Fruit fly (Drosophila melanogaster): ENCODE data around the gene CG11656.

CG11656 gene

DNA sequence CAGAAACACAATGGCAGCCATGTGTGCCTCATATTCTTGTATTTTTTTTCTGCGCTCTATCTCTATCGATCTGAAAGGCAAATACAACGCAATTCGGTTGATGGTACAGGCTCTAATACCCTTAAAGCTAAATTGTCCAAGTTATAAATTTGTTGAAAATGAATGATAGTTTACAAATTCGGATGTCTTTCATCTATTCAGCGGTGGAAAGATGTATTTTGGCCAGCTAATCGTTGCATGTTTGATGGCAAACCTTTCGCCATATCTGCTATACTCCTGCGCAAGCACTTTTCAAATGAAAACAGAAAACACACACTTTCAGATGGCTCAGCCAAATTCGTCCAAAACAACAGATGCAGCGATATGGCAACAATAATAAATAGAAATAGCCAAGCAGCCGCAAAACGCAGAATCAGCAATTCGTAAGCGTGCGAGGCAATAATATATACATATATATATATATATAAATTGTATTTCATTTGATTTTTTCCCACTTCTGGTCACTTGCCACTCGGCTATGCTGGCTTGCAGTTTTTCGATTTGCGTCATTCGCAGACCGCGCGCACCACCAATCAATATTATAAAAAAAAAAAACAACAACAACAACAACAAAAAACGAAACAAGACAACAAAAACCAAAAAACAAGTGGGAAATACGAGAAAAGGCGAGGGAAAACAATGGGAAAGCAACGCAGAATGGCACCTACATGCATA, 4.6 kb downstream of the CG11656 start:
- no peak for TF ChIP-seq CG17801 (GFP tag; optimal IDR thresholded peaks at IDR 0.05; ENCODE audit: partially characterized antibody)

- TF ChIP-seq CG17801 (GFP tag; optimal IDR thresholded peaks at IDR 0.05; ENCODE audit: partially characterized antibody) = no peak
These were observed 5.7 kb downstream of the CG11656 start for dm6 chr3R:13015402-13015801.

dm6 chr3R:13015811-13016766, 6.4 kb downstream of the CG11656 start:
- TF ChIP-seq CG17801 (GFP tag; optimal IDR thresholded peaks at IDR 0.05; ENCODE audit: partially characterized antibody) = no peak

dm6 chr3R:13017623-13018036, 7.9 kb downstream of the CG11656 start:
- no peak for TF ChIP-seq CG17801 (GFP tag; optimal IDR thresholded peaks at IDR 0.05; ENCODE audit: partially characterized antibody)

- TF ChIP-seq CG17801 (GFP tag; optimal IDR thresholded peaks at IDR 0.05; ENCODE audit: partially characterized antibody) = no peak
These were observed 8.7 kb downstream of the CG11656 start for dm6 chr3R:13018284-13018900.

DNA sequence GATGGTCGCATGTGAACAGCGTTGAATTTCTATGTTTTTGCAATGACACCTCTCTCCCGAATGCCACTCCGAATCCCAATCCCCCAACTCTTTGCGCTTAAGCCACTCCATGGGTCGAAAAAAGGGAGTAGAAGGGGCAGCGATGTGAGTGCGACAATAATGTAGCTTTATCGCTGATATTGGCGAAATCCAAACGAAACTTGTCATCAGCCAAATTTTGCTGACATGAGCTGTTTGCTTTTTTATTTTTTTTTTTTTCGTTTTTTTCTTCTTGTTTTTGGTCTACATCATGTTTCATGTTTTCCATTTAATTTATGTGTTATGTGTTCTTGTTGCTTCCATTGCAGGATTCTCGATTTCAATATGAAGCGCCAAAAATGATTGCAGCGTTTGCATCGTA, 9.3 kb downstream of the CG11656 start:
- TF ChIP-seq CG17801 (GFP tag; optimal IDR thresholded peaks at IDR 0.05; ENCODE audit: partially characterized antibody) = peak; percentile 18

- peak; percentile 49 for TF ChIP-seq CG17801 (GFP tag; optimal IDR thresholded peaks at IDR 0.05; ENCODE audit: partially characterized antibody)
These were observed 20.8 kb downstream of the CG11656 start, which contains the start of the genes CG46281 and CG46280 for dm6 chr3R:13030257-13031173. Gene CG46281 (minus strand): TSS chr3R:13030307. Gene CG46280 (minus strand): TSS chr3R:13030659.

dm6 chr3R:13032323-13032722, 22.6 kb downstream of the CG11656 start, which contains the start of gene ry:
Gene ry (plus strand): TSS chr3R:13032528.
- no peak for TF ChIP-seq CG17801 (GFP tag; optimal IDR thresholded peaks at IDR 0.05; ENCODE audit: partially characterized antibody)

- peak; percentile 34 for TF ChIP-seq CG17801 (GFP tag; optimal IDR thresholded peaks at IDR 0.05; ENCODE audit: partially characterized antibody)
These were observed 23.3 kb downstream of the CG11656 start for dm6 chr3R:13032975-13033445.

DNA sequence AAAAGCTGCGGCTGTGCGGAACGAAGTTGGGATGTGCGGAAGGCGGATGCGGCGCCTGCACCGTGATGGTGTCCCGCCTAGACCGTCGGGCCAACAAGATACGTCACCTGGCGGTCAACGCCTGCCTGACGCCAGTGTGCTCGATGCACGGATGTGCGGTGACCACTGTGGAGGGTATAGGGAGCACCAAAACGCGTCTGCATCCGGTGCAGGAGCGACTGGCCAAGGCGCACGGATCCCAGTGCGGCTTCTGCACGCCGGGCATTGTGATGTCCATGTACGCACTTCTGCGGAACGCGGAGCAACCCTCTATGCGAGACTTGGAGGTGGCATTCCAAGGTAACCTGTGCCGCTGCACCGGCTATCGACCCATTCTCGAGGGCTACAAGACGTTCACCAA, 24.0 kb downstream of the CG11656 start:
- TF ChIP-seq CG17801 (GFP tag; optimal IDR thresholded peaks at IDR 0.05; ENCODE audit: partially characterized antibody) = no peak

DNA sequence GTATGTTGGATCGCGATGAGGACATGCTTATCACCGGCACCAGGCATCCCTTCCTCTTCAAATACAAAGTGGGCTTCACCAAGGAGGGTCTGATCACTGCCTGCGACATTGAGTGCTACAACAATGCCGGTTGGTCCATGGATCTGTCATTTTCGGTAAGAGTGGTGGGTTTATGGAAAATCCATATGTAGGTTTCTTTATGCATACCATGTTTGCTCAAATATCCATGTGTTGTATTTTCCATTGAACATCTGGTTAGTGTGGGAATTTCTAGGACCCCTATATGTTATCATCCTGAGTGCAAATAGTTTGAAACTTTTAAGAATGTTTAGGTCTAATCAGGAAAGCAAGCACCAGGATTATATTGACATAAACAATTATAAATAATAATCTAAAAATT, 26.4 kb downstream of the CG11656 start:
- no peak for TF ChIP-seq CG17801 (GFP tag; optimal IDR thresholded peaks at IDR 0.05; ENCODE audit: partially characterized antibody)

- no peak for TF ChIP-seq CG17801 (GFP tag; optimal IDR thresholded peaks at IDR 0.05; ENCODE audit: partially characterized antibody)
These were observed 28.4 kb downstream of the CG11656 start, which contains the start of gene CG11668 for dm6 chr3R:13038075-13038474. Gene CG11668 (plus strand): TSS chr3R:13038375.

DNA sequence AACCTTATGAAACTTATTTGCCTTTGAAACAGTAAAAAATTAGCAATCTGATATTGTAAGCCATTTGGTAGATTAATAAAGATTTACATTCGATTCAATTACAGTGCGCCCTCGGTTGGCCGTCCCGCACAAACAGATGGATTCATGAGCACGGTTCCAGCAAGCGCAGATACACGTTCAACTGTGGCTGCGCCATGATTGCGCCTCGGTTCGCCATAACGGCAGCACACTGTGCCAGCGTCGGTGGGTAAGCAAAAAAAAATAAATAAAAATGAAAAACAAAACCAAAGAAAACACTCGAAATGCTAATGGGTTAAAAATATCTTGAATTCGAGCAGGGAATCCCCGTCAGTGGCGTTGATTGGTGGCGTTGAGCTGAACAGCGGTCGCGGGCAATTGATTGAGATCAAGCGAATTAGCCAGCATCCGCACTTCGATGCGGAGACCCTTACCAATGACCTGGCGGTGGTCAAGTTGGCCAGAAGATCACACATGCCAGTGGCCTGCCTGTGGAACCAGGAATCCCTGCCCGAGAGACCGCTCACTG, 29.4 kb downstream of the CG11656 start:
- no peak for TF ChIP-seq CG17801 (GFP tag; optimal IDR thresholded peaks at IDR 0.05; ENCODE audit: partially characterized antibody)

- no peak for TF ChIP-seq CG17801 (GFP tag; optimal IDR thresholded peaks at IDR 0.05; ENCODE audit: partially characterized antibody)
These were observed 32.1 kb downstream of the CG11656 start, which contains the start of gene CG11670 for dm6 chr3R:13041750-13042149. Gene CG11670 (plus strand): TSS chr3R:13042050.

All from ovary, adult (tissue).